Worm (Caenorhabditis elegans) whole organism, young adult: ENCODE results near the gene wrt-3.

Experiments
- B0019.2 ChIP-seq: fragments of 200-800 bp; sonication (Bioruptor generic); conservative IDR thresholded peaks from 2 replicates; pipeline ENCODE4 v1.3.6; 2022; ENCODE audit warnings: missing genetic modification reagents, missing genetic modification characterization, missing compliant biosample characterization
- F49E8.2 ChIP-seq: sonication (generic microtip); optimal IDR thresholded peaks from 3 replicates; lab custom pipeline; 2017; ENCODE audit warnings: missing genetic modification characterization, mild to moderate bottlenecking, missing compliant biosample characterization, antibody characterized with exemption, moderate library complexity; ENCODE audit not compliant: insufficient read depth
- F52B5.7 ChIP-seq: sonication (generic microtip); optimal IDR thresholded peaks from 2 replicates; lab custom pipeline; 2016; ENCODE audit warnings: mild to moderate bottlenecking, missing genetic modification characterization, missing compliant biosample characterization
- F55B11.4 ChIP-seq: sonication (generic microtip); optimal IDR thresholded peaks from 2 replicates; lab custom pipeline; 2016; ENCODE audit warnings: missing compliant biosample characterization, missing genetic modification characterization, borderline replicate concordance; ENCODE audit not compliant: insufficient read depth
- F57A8.1 ChIP-seq: fragments of 200-800 bp; sonication (Bioruptor generic); optimal IDR thresholded peaks from 2 replicates; lab custom pipeline; 2018; ENCODE audit warnings: mild to moderate bottlenecking, missing genetic modification characterization, moderate library complexity, missing compliant biosample characterization
- F57C9.4 ChIP-seq: sonication (generic microtip); optimal IDR thresholded peaks from 2 replicates; lab custom pipeline; 2017; ENCODE audit warnings: mild to moderate bottlenecking, missing genetic modification characterization, missing compliant biosample characterization
- K11D2.4 ChIP-seq: fragments of 200-800 bp; sonication (Bioruptor generic); IDR thresholded peaks from 2 replicates; pipeline ENCODE4 v1.3.6; 2022; ENCODE audit warnings: missing genetic modification reagents, missing genetic modification characterization, missing compliant biosample characterization
- K12H6.12 ChIP-seq: fragments of 200-800 bp; sonication (Bioruptor generic); optimal IDR thresholded peaks from 2 replicates; lab custom pipeline; 2018; ENCODE audit warnings: mild to moderate bottlenecking, missing genetic modification characterization, missing compliant biosample characterization
- T26A5.8 ChIP-seq: sonication (generic microtip); optimal IDR thresholded peaks from 2 replicates; lab custom pipeline; 2016; ENCODE audit warnings: missing genetic modification characterization, missing compliant biosample characterization
- Y53G8AR.9 ChIP-seq: fragments of 200-800 bp; sonication (Bioruptor generic); conservative IDR thresholded peaks from 2 replicates; pipeline ENCODE4 v1.3.6; 2022; ENCODE audit warnings: missing genetic modification reagents, missing genetic modification characterization, missing compliant biosample characterization
- Y56A3A.18 ChIP-seq: fragments of 200-800 bp; sonication (Bioruptor generic); IDR thresholded peaks from 2 replicates; pipeline ENCODE4 v1.3.6; 2022; ENCODE audit warnings: missing genetic modification reagents, missing genetic modification characterization, missing compliant biosample characterization
- ama-1 ChIP-seq, 3 experiments: fragments of 150-350 bp in 1 of 3; sonication (generic microtip) in 2 of 3; optimal IDR thresholded peaks; 2 replicates each; lab custom pipeline; 2014 to 2018; ENCODE audit warnings: missing biosample characterization in 2 of 3, missing genetic modification characterization in 2 of 3, missing genetic modification reagents in 2 of 3
- bed-1 ChIP-seq: fragments of 200-800 bp; sonication (Bioruptor generic); IDR thresholded peaks from 2 replicates; pipeline ENCODE4 v1.3.6; 2022; ENCODE audit warnings: missing genetic modification reagents, missing genetic modification characterization, missing compliant biosample characterization
- ceh-58 ChIP-seq: fragments of 200-800 bp; sonication (Bioruptor generic); IDR thresholded peaks from 2 replicates; pipeline ENCODE4 v1.3.6; 2022; ENCODE audit warnings: missing genetic modification characterization, missing compliant biosample characterization
- dpff-1 ChIP-seq: sonication (generic microtip); optimal IDR thresholded peaks from 2 replicates; lab custom pipeline; 2017; ENCODE audit warnings: mild to moderate bottlenecking, missing genetic modification characterization, missing compliant biosample characterization
- efl-1 ChIP-seq: fragments of 150-350 bp; optimal IDR thresholded peaks from 2 replicates; lab custom pipeline; 2014; ENCODE audit warnings: missing biosample characterization, missing genetic modification reagents, missing genetic modification characterization
- egl-18 ChIP-seq: fragments of 200-800 bp; sonication (Bioruptor generic); IDR thresholded peaks from 2 replicates; pipeline ENCODE4 v1.3.6; 2022; ENCODE audit warnings: missing genetic modification reagents, missing genetic modification characterization, missing compliant biosample characterization
- egrh-3 ChIP-seq: fragments of 200-800 bp; sonication (Bioruptor generic); IDR thresholded peaks from 2 replicates; pipeline ENCODE4 v1.3.6; 2022; ENCODE audit warnings: missing genetic modification reagents, missing genetic modification characterization, missing compliant biosample characterization
- gei-17 ChIP-seq: fragments of 200-800 bp; sonication (Bioruptor generic); optimal IDR thresholded peaks from 2 replicates; lab custom pipeline; 2018; ENCODE audit warnings: mild to moderate bottlenecking, missing genetic modification characterization, missing compliant biosample characterization
- him-1 ChIP-seq: sonication (generic microtip); optimal IDR thresholded peaks from 2 replicates; lab custom pipeline; 2016; ENCODE audit warnings: missing genotype, missing genetic modification reagents, missing genetic modification characterization, missing compliant biosample characterization
- hrde-1 ChIP-seq: sonication (generic microtip); optimal IDR thresholded peaks from 2 replicates; lab custom pipeline; 2016; ENCODE audit warnings: missing genetic modification characterization, mild to moderate bottlenecking, missing compliant biosample characterization, moderate library complexity, missing genotype, missing genetic modification reagents, borderline replicate concordance
- lsl-1 ChIP-seq: fragments of 200-800 bp; sonication (Bioruptor generic); optimal IDR thresholded peaks from 2 replicates; lab custom pipeline; 2018; ENCODE audit warnings: mild to moderate bottlenecking, missing genetic modification characterization, moderate library complexity, missing compliant biosample characterization
- madf-3 ChIP-seq: fragments of 200-800 bp; sonication (Bioruptor generic); IDR thresholded peaks from 2 replicates; pipeline ENCODE4 v1.3.6; 2022; ENCODE audit warnings: missing genetic modification reagents, missing genetic modification characterization, missing compliant biosample characterization
- madf-8 ChIP-seq: fragments of 200-800 bp; sonication (Bioruptor generic); conservative IDR thresholded peaks from 2 replicates; pipeline ENCODE4 v1.3.6; 2022; ENCODE audit warnings: missing genetic modification reagents, missing genetic modification characterization, missing compliant biosample characterization
- nfya-2 ChIP-seq: fragments of 200-800 bp; sonication (Bioruptor generic); IDR thresholded peaks from 2 replicates; pipeline ENCODE4 v1.3.6; 2022; ENCODE audit warnings: missing genetic modification reagents, missing genetic modification characterization, missing compliant biosample characterization
- nfyb-1 ChIP-seq: fragments of 200-800 bp; sonication (Bioruptor generic); IDR thresholded peaks from 2 replicates; pipeline ENCODE4 v1.3.6; 2022; ENCODE audit warnings: missing genetic modification reagents, missing genetic modification characterization, missing compliant biosample characterization
- nhr-80 ChIP-seq: sonication (generic microtip); optimal IDR thresholded peaks from 2 replicates; lab custom pipeline; 2016; ENCODE audit warnings: missing genetic modification characterization, missing compliant biosample characterization
- repo-1 ChIP-seq: sonication (generic microtip); optimal IDR thresholded peaks from 2 replicates; lab custom pipeline; 2017; ENCODE audit warnings: mild to moderate bottlenecking, missing genetic modification characterization, missing compliant biosample characterization
- sea-2 ChIP-seq: fragments of 200-800 bp; sonication (Bioruptor generic); IDR thresholded peaks from 2 replicates; pipeline ENCODE4 v1.3.6; 2022; ENCODE audit warnings: missing genetic modification characterization, missing compliant biosample characterization
- snpc-4 ChIP-seq, 5 experiments: fragments of 150-350 bp in 1 of 5; sonication (generic microtip) in 4 of 5; optimal IDR thresholded peaks; 2 replicates each; lab custom pipeline; 2014 to 2018; ENCODE audit warnings: missing genetic modification characterization in 5 of 5, missing biosample characterization in 3 of 5, antibody characterized with exemption in 2 of 5, mild to moderate bottlenecking in 2 of 5, missing compliant biosample characterization in 2 of 5, missing genotype in 2 of 5, moderate library complexity in 2 of 5, missing genetic modification reagents in 1 of 5
- somi-1 ChIP-seq: fragments of 200-800 bp; sonication (Bioruptor generic); optimal IDR thresholded peaks from 2 replicates; lab custom pipeline; 2018; ENCODE audit warnings: mild to moderate bottlenecking, missing genetic modification characterization, missing compliant biosample characterization
- ztf-28 ChIP-seq: fragments of 200-800 bp; sonication (Bioruptor generic); IDR thresholded peaks from 2 replicates; pipeline ENCODE4 v1.3.6; 2022; ENCODE audit warnings: missing genetic modification reagents, missing genetic modification characterization, missing compliant biosample characterization

The wrt-3 gene

ce11 chrIV:9459224-9459781, 18.0 kb downstream of the wrt-3 start, which contains the start of gene copb-2 (continued):
- TF ChIP-seq him-1 (no peak), somi-1 (GFP tag; lab: Kevin White, UChicago) (no peak), K12H6.12 (tag; lab: Kevin White, UChicago) (no peak), bed-1 (GFP tag; lab: Robert Waterston, UW) (no peak), B0019.2 (GFP tag; lab: Robert Waterston, UW) (no peak), F57C9.4 (no peak), hrde-1 (tag; lab: Kevin White, UChicago) (no peak), F55B11.4 (no peak), efl-1 (GFP tag; lab: Kevin White, UChicago) (no peak)
- TF ChIP-seq, all 124 proteins: peak for 16

DNA sequence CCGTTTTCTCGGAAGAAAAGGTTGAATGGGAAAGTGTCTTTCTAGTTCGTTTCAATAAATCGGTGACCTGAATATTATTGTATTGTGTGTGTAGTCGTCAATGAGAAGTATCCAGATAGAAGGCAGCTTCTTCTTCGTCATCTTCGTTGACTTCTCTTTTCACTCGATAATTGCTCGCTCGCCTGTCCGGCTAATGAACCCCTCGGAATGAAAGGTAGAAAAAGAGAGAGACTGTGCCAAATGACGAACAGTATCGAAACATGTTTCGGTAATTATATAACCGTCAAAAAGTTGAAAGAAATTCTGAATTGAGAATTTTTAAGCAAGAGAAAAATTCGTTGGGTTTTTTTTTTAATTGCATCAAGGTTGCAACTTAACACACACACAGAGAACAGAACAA, 19.9 kb downstream of the wrt-3 start, which contains the start of gene cutl-17:
TSS of gene cutl-17 (minus strand) at position 101 of the 400 bp plus-strand sequence.
- TF ChIP-seq F49E8.2 (tag; lab: Kevin White, UChicago) = no peak

DNA sequence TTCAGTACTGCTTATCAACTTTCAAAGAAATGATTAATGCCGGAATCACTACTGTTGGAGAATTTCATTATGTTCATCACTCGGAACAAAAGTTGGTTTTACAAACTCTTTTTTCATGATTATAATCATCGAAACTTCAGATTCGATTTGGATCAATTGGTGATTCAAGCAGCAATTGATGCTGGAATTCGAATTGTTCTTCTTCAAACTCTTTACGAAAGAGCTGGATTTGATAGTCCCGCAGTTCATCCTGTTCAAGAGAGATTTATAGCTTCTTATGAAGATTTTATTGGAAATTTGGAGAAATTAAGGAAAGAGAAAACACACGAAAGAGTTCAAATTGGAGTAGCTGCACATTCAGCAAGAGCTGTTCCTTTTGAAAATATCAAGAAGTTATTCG, 25.4 kb downstream of the wrt-3 start:
- TF ChIP-seq repo-1 (tag; lab: Kevin White, UChicago) (no peak), sea-2 (GFP tag; lab: Robert Waterston, UW) (no peak), ceh-58 (GFP tag; lab: Robert Waterston, UW) (no peak), dpff-1 (tag; lab: Kevin White, UChicago) (no peak), F57A8.1 (GFP tag; lab: Kevin White, UChicago) (no peak), F52B5.7 (tag; lab: Kevin White, UChicago) (no peak), lsl-1 (GFP tag; lab: Kevin White, UChicago) (no peak), Y53G8AR.9 (GFP tag; lab: Robert Waterston, UW) (no peak), nfya-2 (GFP tag; lab: Robert Waterston, UW) (no peak), K11D2.4 (GFP tag; lab: Robert Waterston, UW) (no peak), egl-18 (GFP tag; lab: Robert Waterston, UW) (no peak), madf-8 (GFP tag; lab: Robert Waterston, UW) (no peak), ama-1 (optimal IDR thresholded peaks at IDR 0.05; lab: Kevin White, UChicago) (no peak), ama-1 (GFP tag; optimal IDR thresholded peaks at IDR 0.05; lab: Kevin White, UChicago) (no peak), T26A5.8 (tag; lab: Kevin White, UChicago) (no peak), ztf-28 (GFP tag; lab: Robert Waterston, UW) (no peak), Y56A3A.18 (no peak), nfyb-1 (GFP tag; lab: Robert Waterston, UW) (no peak)

DNA sequence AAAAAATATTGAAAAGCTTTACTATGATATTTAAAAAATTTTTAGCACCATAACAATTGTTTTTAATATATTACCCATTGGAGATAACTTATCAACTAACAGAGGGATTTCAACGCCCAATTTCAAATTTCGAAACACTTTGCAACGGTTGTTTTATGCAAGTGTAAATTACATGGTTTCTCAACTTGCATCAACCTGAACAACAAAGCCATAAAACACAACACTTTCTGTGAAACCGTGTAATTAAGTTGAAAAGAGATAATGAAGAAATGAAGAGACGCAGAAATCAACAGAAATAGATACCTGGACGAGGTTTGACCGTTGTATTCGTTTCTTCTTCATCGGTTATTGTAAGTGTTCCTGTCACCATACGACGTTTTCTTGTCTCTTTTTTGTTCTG, 26.9 kb downstream of the wrt-3 start, which contains the start of gene cpin-1:
TSS of gene cpin-1 (plus strand) at position 301 of the 400 bp plus-strand sequence.
- TF ChIP-seq F57C9.4 (no peak), snpc-4 (GFP tag; optimal IDR thresholded peaks at IDR 0.05; lab: Kevin White, UChicago) (no peak), snpc-4 (tag; optimal IDR thresholded peaks at IDR 0.05; lab: Kevin White, UChicago) (no peak), gei-17 (GFP tag; lab: Kevin White, UChicago) (no peak), madf-3 (GFP tag; lab: Robert Waterston, UW) (no peak), egrh-3 (GFP tag; lab: Robert Waterston, UW) (no peak), madf-8 (GFP tag; lab: Robert Waterston, UW) (no peak), nhr-80 (tag; lab: Kevin White, UChicago) (no peak), ceh-58 (GFP tag; lab: Robert Waterston, UW) (no peak), hrde-1 (tag; lab: Kevin White, UChicago) (no peak)
